Worm (Caenorhabditis elegans) whole organism, midembryonic: ENCODE measurements around the gene C18D11.6.

Source experiments
- T22C8.4 ChIP-seq: fragments of 200-800 bp; sonication (Bioruptor generic); IDR thresholded peaks from 2 replicates; pipeline ENCODE4 v1.3.6; 2022; ENCODE audit warnings: missing genetic modification characterization, missing compliant biosample characterization
- cog-1 ChIP-seq: sonication (generic microtip); optimal IDR thresholded peaks from 2 replicates; lab custom pipeline; 2016; ENCODE audit warnings: missing genetic modification characterization, missing compliant biosample characterization
- flt-1 ChIP-seq: fragments of 200-800 bp; sonication (Bioruptor generic); IDR thresholded peaks from 2 replicates; pipeline ENCODE4 v1.3.6; 2022; ENCODE audit warnings: missing genetic modification characterization, missing compliant biosample characterization
- klf-2 ChIP-seq: fragments of 200-800 bp; sonication (Bioruptor generic); conservative IDR thresholded peaks from 2 replicates; pipeline ENCODE4 v1.3.6; 2022; ENCODE audit warnings: missing genetic modification reagents, missing genetic modification characterization, missing compliant biosample characterization
- med-1 ChIP-seq: sonication (generic microtip); optimal IDR thresholded peaks from 2 replicates; lab custom pipeline; 2017; ENCODE audit warnings: missing genetic modification characterization, mild to moderate bottlenecking, missing compliant biosample characterization, antibody characterized with exemption, missing genetic modification reagents; ENCODE audit not compliant: insufficient read depth
- ref-1 ChIP-seq: fragments of 200-800 bp; sonication (Bioruptor generic); conservative IDR thresholded peaks from 2 replicates; pipeline ENCODE4 v1.3.6; 2022; ENCODE audit warnings: missing genetic modification reagents, missing genetic modification characterization, missing compliant biosample characterization
- tab-1 ChIP-seq: fragments of 200-800 bp; sonication (Bioruptor generic); IDR thresholded peaks from 2 replicates; pipeline ENCODE4 v1.3.6; 2022; ENCODE audit warnings: missing genetic modification characterization, missing compliant biosample characterization
- ztf-23 ChIP-seq: fragments of 200-800 bp; sonication (Bioruptor generic); IDR thresholded peaks from 2 replicates; pipeline ENCODE4 v1.3.6; 2022; ENCODE audit warnings: missing genetic modification reagents, missing genetic modification characterization, missing compliant biosample characterization
- ztf-29 ChIP-seq: fragments of 200-800 bp; sonication (Bioruptor generic); IDR thresholded peaks from 2 replicates; pipeline ENCODE4 v1.3.6; 2022; ENCODE audit warnings: missing genetic modification reagents, missing genetic modification characterization, missing compliant biosample characterization

C18D11.6 gene

ce11 chrIII:11830522-11831489 lies 20.4 kb downstream of the C18D11.6 start:
- TF ChIP-seq cog-1: no peak
- TF ChIP-seq T22C8.4 (GFP tag; lab: Robert Waterston, UW): 0 out of 2 replicates have a peak, but pooled peaks have one; percentile 9

- TF ChIP-seq tab-1 (GFP tag; lab: Robert Waterston, UW) (no peak), ztf-23 (GFP tag; lab: Robert Waterston, UW) (no peak), T22C8.4 (GFP tag; lab: Robert Waterston, UW) (no peak), ztf-29 (GFP tag; lab: Robert Waterston, UW) (no peak), klf-2 (no peak), flt-1 (GFP tag; lab: Robert Waterston, UW) (no peak), med-1 (GFP tag; lab: Kevin White, UChicago) (no peak), ref-1 (GFP tag; lab: Robert Waterston, UW) (no peak), cog-1 (no peak)
These were observed 23.1 kb downstream of the C18D11.6 start for ce11 chrIII:11833449-11833848.

- TF ChIP-seq tab-1 (GFP tag; lab: Robert Waterston, UW) (0 out of 2 replicates have a peak, but pooled peaks have one; percentile 17), ref-1 (GFP tag; lab: Robert Waterston, UW) (no peak)
These were observed 23.8 kb downstream of the C18D11.6 start for ce11 chrIII:11834168-11834567.

DNA sequence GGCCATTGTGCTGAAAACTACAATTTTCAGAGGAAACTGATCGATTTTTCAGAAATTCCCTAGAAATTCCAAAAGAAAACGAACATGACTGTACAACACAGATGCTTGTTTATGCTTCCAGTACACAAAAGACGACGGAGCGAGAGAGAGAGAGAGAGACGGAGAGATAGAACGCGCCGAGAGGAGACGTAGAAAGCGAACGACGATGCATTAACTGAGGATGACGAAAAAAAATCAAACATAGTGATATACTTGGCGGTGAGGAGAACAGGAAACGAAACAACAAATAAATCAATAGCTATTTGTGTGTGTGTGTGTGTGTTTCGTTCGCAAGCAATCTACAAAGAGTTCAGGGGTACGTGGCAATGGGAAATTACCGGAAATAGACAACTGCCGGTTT lies 24.4 kb downstream of the C18D11.6 start:
- TF ChIP-seq klf-2 (no peak), T22C8.4 (GFP tag; lab: Robert Waterston, UW) (no peak), flt-1 (GFP tag; lab: Robert Waterston, UW) (no peak), med-1 (GFP tag; lab: Kevin White, UChicago) (no peak), ztf-23 (GFP tag; lab: Robert Waterston, UW) (no peak), ref-1 (GFP tag; lab: Robert Waterston, UW) (no peak), ztf-29 (GFP tag; lab: Robert Waterston, UW) (no peak), cog-1 (no peak), tab-1 (GFP tag; lab: Robert Waterston, UW) (no peak)

ce11 chrIII:11836054-11836453 lies 25.7 kb downstream of the C18D11.6 start:
- TF ChIP-seq ztf-29 (GFP tag; lab: Robert Waterston, UW): no peak

ce11 chrIII:11836734-11837133 lies 26.4 kb downstream of the C18D11.6 start:
- TF ChIP-seq tab-1 (GFP tag; lab: Robert Waterston, UW) (no peak), ref-1 (GFP tag; lab: Robert Waterston, UW) (no peak), T22C8.4 (GFP tag; lab: Robert Waterston, UW) (no peak)

ce11 chrIII:11841728-11842127 lies 31.4 kb downstream of the C18D11.6 start:
- no peak for TF ChIP-seq flt-1 (GFP tag; lab: Robert Waterston, UW)
- TF ChIP-seq cog-1: no peak
- TF ChIP-seq ztf-23 (GFP tag; lab: Robert Waterston, UW): no peak
- TF ChIP-seq ztf-29 (GFP tag; lab: Robert Waterston, UW): no peak
- no peak for TF ChIP-seq ref-1 (GFP tag; lab: Robert Waterston, UW)
- no peak for TF ChIP-seq tab-1 (GFP tag; lab: Robert Waterston, UW)
- no peak for TF ChIP-seq T22C8.4 (GFP tag; lab: Robert Waterston, UW)
- no peak for TF ChIP-seq klf-2
- TF ChIP-seq med-1 (GFP tag; lab: Kevin White, UChicago): no peak

DNA sequence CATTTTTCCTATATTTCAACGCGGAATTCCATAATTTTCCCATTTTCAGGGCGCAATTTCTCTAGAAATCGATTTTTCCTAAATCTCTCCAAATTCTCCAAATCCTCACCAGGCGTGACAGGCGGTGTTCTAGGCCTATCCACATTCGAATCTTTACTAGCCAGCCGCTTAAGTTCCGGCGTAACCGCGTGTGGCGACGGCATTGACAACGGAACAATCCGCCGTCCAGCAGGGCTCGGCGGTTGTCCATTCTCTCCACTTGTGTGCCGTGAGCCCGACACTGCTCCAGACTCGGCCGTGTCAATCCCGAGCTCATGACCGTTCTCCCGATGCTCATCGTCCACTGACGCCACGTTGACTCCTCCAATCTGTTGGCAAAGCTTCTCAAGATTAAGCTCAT lies 32.7 kb downstream of the C18D11.6 start:
- TF ChIP-seq T22C8.4 (GFP tag; lab: Robert Waterston, UW) (no peak), cog-1 (no peak), ztf-23 (GFP tag; lab: Robert Waterston, UW) (no peak), tab-1 (GFP tag; lab: Robert Waterston, UW) (no peak), flt-1 (GFP tag; lab: Robert Waterston, UW) (no peak), med-1 (GFP tag; lab: Kevin White, UChicago) (no peak), klf-2 (no peak), ref-1 (GFP tag; lab: Robert Waterston, UW) (no peak), ztf-29 (GFP tag; lab: Robert Waterston, UW) (no peak)

DNA sequence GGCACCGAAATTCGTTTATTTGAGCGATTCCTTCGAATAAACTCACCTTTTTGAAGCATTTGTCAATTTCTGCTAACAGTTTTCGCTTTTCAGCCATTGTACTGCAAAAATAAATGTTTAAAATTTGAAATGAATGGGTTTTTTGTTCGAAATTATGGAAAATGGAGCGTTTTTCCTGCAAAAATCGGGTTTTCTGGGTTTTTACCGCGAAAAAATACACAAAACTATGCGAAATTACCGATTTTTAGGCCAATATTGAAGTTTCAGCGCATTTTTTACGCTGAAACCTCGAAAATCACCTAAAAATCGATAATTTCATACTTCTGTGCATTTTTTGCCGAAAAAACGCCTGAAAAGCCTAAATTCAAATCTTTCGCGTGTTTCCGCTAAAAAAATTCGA lies 36.0 kb downstream of the C18D11.6 start, which contains the start of gene ntl-3:
Gene ntl-3 (minus strand): TSS at position 101 of the 400 bp plus-strand sequence.
- TF ChIP-seq ztf-29 (GFP tag; lab: Robert Waterston, UW): no peak
- TF ChIP-seq T22C8.4 (GFP tag; lab: Robert Waterston, UW): no peak
- no peak for TF ChIP-seq flt-1 (GFP tag; lab: Robert Waterston, UW)

DNA sequence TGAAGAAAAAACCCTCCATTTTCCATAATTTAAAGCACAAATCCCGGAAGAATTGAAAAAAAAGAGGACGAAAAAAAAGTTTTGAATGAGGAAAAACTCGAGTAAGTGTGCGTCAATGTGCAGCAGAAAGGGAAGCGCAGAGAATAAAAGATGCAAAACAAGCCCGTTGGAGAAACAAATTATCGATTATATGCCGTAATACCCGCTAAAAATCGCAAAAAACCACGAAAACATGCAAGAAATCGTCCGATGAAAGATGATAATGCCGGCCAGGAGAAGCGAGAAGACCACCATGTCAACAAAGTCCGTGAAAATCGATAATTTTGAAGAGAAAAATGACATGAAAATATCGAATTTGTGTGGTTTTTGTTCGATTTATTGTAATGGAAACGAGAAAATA lies 36.7 kb downstream of the C18D11.6 start:
- TF ChIP-seq T22C8.4 (GFP tag; lab: Robert Waterston, UW) (peak; percentile 64), flt-1 (GFP tag; lab: Robert Waterston, UW) (no peak)
